Worm (Caenorhabditis elegans) whole organism, midembryonic: ENCODE measurements around the gene E04F6.10.

Experiments
- T22C8.4 ChIP-seq: fragments of 200-800 bp; sonication (Bioruptor generic); IDR thresholded peaks from 2 replicates; pipeline ENCODE4 v1.3.6; 2022; ENCODE audit warnings: missing genetic modification characterization, missing compliant biosample characterization
- flt-1 ChIP-seq: fragments of 200-800 bp; sonication (Bioruptor generic); IDR thresholded peaks from 2 replicates; pipeline ENCODE4 v1.3.6; 2022; ENCODE audit warnings: missing genetic modification characterization, missing compliant biosample characterization
- klf-2 ChIP-seq: fragments of 200-800 bp; sonication (Bioruptor generic); conservative IDR thresholded peaks from 2 replicates; pipeline ENCODE4 v1.3.6; 2022; ENCODE audit warnings: missing genetic modification reagents, missing genetic modification characterization, missing compliant biosample characterization
- med-1 ChIP-seq: sonication (generic microtip); optimal IDR thresholded peaks from 2 replicates; lab custom pipeline; 2017; ENCODE audit warnings: missing genetic modification characterization, mild to moderate bottlenecking, missing compliant biosample characterization, antibody characterized with exemption, missing genetic modification reagents; ENCODE audit not compliant: insufficient read depth
- tab-1 ChIP-seq: fragments of 200-800 bp; sonication (Bioruptor generic); IDR thresholded peaks from 2 replicates; pipeline ENCODE4 v1.3.6; 2022; ENCODE audit warnings: missing genetic modification characterization, missing compliant biosample characterization
- ztf-23 ChIP-seq: fragments of 200-800 bp; sonication (Bioruptor generic); IDR thresholded peaks from 2 replicates; pipeline ENCODE4 v1.3.6; 2022; ENCODE audit warnings: missing genetic modification reagents, missing genetic modification characterization, missing compliant biosample characterization
- ztf-29 ChIP-seq: fragments of 200-800 bp; sonication (Bioruptor generic); IDR thresholded peaks from 2 replicates; pipeline ENCODE4 v1.3.6; 2022; ENCODE audit warnings: missing genetic modification reagents, missing genetic modification characterization, missing compliant biosample characterization

- no peak for TF ChIP-seq ztf-29 (GFP tag; lab: Robert Waterston, UW)
- TF ChIP-seq tab-1 (GFP tag; lab: Robert Waterston, UW) = no peak
- TF ChIP-seq T22C8.4 (GFP tag; lab: Robert Waterston, UW) = no peak
- no peak for TF ChIP-seq klf-2 (GFP tag; lab: Robert Waterston, UW)
- TF ChIP-seq flt-1 (GFP tag; lab: Robert Waterston, UW) = no peak
- TF ChIP-seq ztf-23 (GFP tag; lab: Robert Waterston, UW) = no peak
- no peak for TF ChIP-seq med-1
These were observed 15.0 kb upstream of the E04F6.10 start for ce11 chrII:7231951-7232350.
